Fruit fly (Drosophila melanogaster): Measurements from ENCODE around the gene Gcn2.
A peak's percentile ranks its signal among the peaks of the same experiment; 100 is the strongest.

The Gcn2 gene

DNA sequence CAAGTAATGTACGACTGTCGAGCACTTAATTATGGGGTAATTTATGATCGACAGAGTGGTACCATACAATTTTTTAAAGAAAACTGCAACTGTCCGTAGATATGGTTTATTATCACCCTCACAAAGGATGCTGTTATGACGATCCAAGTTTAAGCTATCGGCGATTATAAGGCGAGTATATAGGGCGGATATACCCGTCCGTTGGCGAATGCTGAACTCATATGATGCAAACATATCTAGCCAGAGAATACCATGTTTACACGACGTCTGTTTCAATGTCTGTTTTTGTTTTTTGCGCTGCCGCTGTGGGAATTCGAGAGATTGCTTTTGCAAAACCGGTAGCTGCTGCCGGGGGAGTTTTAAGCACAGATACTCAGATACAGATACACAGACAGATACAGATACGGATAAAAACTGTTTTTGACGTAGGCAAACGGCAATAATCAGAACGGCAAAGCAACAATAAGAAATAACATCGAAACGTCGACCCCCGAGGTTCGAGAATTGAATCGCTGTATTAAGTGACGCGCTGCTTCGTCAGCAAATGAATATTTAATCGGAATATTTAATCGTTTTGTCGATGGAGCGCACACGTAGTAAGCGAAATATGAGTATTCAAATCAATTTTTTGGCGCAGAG is 42.1 kb downstream of the Gcn2 start:
- no peak for TF ChIP-seq GATAe (GFP tag; conservative IDR thresholded peaks at IDR 0.05)
- TF ChIP-seq Bgb (GFP tag; IDR thresholded peaks at IDR 0.05; ENCODE audit: partially characterized antibody), result no peak
- no peak for TF ChIP-seq CG10274 (GFP tag; optimal IDR thresholded peaks at IDR 0.05)
- no peak for TF ChIP-seq Nf-YC (tag; optimal IDR thresholded peaks at IDR 0.05)
- TF ChIP-seq CG31224 (GFP tag; IDR thresholded peaks at IDR 0.05), result no peak
- TF ChIP-seq dmrt99B (tag; optimal IDR thresholded peaks at IDR 0.05), result no peak
- no peak for TF ChIP-seq CG9437 (GFP tag; optimal IDR thresholded peaks at IDR 0.05)
- TF ChIP-seq shn (GFP tag; optimal IDR thresholded peaks at IDR 0.05), result no peak
- TF ChIP-seq yki (optimal IDR thresholded peaks at IDR 0.05), result no peak
- TF ChIP-seq sd (tag; optimal IDR thresholded peaks at IDR 0.05), result peak; percentile 63
- 0 out of 2 replicates have a peak, but pooled peaks have one; percentile 15 for TF ChIP-seq chm (GFP tag; IDR thresholded peaks at IDR 0.05)
- no peak; the same call in 1 of the 2 replicates for TF ChIP-seq Adf1 (GFP tag; IDR thresholded peaks at IDR 0.05)
- no peak for TF ChIP-seq CG7786 (GFP tag; optimal IDR thresholded peaks at IDR 0.05)
- TF ChIP-seq CG13424 (tag; optimal IDR thresholded peaks at IDR 0.05), result no peak
- TF ChIP-seq ro (GFP tag; IDR thresholded peaks at IDR 0.05), result no peak
- TF ChIP-seq C15 (GFP tag; IDR thresholded peaks at IDR 0.05), result no peak
- no peak for TF ChIP-seq Doc3 (GFP tag; IDR thresholded peaks at IDR 0.05; ENCODE audit: partially characterized antibody)
- 0 out of 2 replicates have a peak, but pooled peaks have one; percentile 7 for TF ChIP-seq vvl (GFP tag; IDR thresholded peaks at IDR 0.05)
- no peak for TF ChIP-seq CG2875 (GFP tag; optimal IDR thresholded peaks at IDR 0.05)
- TF ChIP-seq chinmo (GFP tag; IDR thresholded peaks at IDR 0.05; ENCODE audit: partially characterized antibody), result peak; percentile 90
- no peak for TF ChIP-seq CG4730 (GFP tag; IDR thresholded peaks at IDR 0.05)
- no peak for TF ChIP-seq abd-A (tag; optimal IDR thresholded peaks at IDR 0.05)
- peak; percentile 63 for TF ChIP-seq CG12769 (tag; optimal IDR thresholded peaks at IDR 0.05)
- peak; percentile 49 for TF ChIP-seq CG9932 (GFP tag; IDR thresholded peaks at IDR 0.05)
- TF ChIP-seq unpg (GFP tag; optimal IDR thresholded peaks at IDR 0.05), result no peak
- no peak for TF ChIP-seq vnd (GFP tag; IDR thresholded peaks at IDR 0.05; ENCODE audit: partially characterized antibody)
- TF ChIP-seq sna (GFP tag; IDR thresholded peaks at IDR 0.05; ENCODE audit: partially characterized antibody), result no peak
- no peak for TF ChIP-seq CG3065 (GFP tag; optimal IDR thresholded peaks at IDR 0.05)
- no peak for TF ChIP-seq CG10565 (GFP tag; optimal IDR thresholded peaks at IDR 0.05)
- no peak for TF ChIP-seq grn (GFP tag; optimal IDR thresholded peaks at IDR 0.05)
- TF ChIP-seq eyg (GFP tag; optimal IDR thresholded peaks at IDR 0.05), result no peak
- peak; percentile 18 for TF ChIP-seq CG2120 (GFP tag; optimal IDR thresholded peaks at IDR 0.05)
- peak; percentile 11 for TF ChIP-seq CG13894 (tag; optimal IDR thresholded peaks at IDR 0.05)
- TF ChIP-seq CG12942 (GFP tag; optimal IDR thresholded peaks at IDR 0.05), result no peak
- TF ChIP-seq eve (GFP tag; optimal IDR thresholded peaks at IDR 0.05), result no peak
- TF ChIP-seq CG6175 (GFP tag; IDR thresholded peaks at IDR 0.05), result no peak
- no peak for TF ChIP-seq CG11247 (GFP tag; IDR thresholded peaks at IDR 0.05)
- no peak for TF ChIP-seq CG6689 (GFP tag; IDR thresholded peaks at IDR 0.05)
- no peak for TF ChIP-seq CG8089 (GFP tag; optimal IDR thresholded peaks at IDR 0.05)
- TF ChIP-seq Atf6 (GFP tag; IDR thresholded peaks at IDR 0.05), result 0 out of 2 replicates have a peak, but pooled peaks have one; percentile 34

DNA sequence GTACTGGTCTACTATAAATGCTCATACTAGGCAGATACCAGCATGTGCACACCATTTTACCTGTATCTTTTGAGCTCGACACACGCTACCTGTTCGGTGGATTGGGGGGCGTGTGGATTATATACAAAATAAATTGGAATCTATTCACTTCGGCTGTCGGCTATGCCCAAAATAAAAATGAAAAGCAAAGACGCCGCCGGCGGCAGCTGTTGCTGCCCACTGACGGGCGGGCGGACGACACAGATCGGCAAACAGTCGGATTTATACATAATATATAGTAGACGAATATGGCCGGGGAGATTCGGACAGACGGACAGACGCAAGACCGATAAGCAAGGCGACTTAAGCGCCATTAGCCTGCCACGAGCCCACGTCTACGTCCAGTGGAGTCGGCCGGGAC is 43.4 kb downstream of the Gcn2 start:
- TF ChIP-seq CG2678 (tag; optimal IDR thresholded peaks at IDR 0.05) (no peak), Hand (GFP tag; optimal IDR thresholded peaks at IDR 0.05) (no peak), oc (tag; optimal IDR thresholded peaks at IDR 0.05) (peak; percentile 78), ci (GFP tag; IDR thresholded peaks at IDR 0.05) (no peak), pan (optimal IDR thresholded peaks at IDR 0.05) (no peak), pan (GFP tag; optimal IDR thresholded peaks at IDR 0.05 in 1 of 2, IDR thresholded peaks at IDR 0.05 in 1 of 2) (peak in 1 of 2 experiments; percentile 20), Deaf1 (tag; optimal IDR thresholded peaks at IDR 0.05) (peak; percentile 3), chinmo (GFP tag; IDR thresholded peaks at IDR 0.05; ENCODE audit: partially characterized antibody) (0 out of 4 replicates have a peak, but pooled peaks have one; percentile 17), CG13894 (tag; optimal IDR thresholded peaks at IDR 0.05) (peak; percentile 75), sd (tag; optimal IDR thresholded peaks at IDR 0.05) (peak; percentile 11), CG32532 (GFP tag; IDR thresholded peaks at IDR 0.05) (peak; percentile 43), Med (GFP tag) (peak; percentile 66), sr (GFP tag; IDR thresholded peaks at IDR 0.05) (peak; percentile 56; the same call in 1 of the 3 replicates), CG16779 (GFP tag; IDR thresholded peaks at IDR 0.05) (no peak)

Data from whole organism, embryonic.